Worm (Caenorhabditis elegans) whole organism, midembryonic: ENCODE results near the gene Y47D7A.18.

Experiments
- T22C8.4 ChIP-seq: fragments of 200-800 bp; sonication (Bioruptor generic); IDR thresholded peaks from 2 replicates; pipeline ENCODE4 v1.3.6; 2022; ENCODE audit warnings: missing genetic modification characterization, missing compliant biosample characterization
- cog-1 ChIP-seq: sonication (generic microtip); optimal IDR thresholded peaks from 2 replicates; lab custom pipeline; 2016; ENCODE audit warnings: missing genetic modification characterization, missing compliant biosample characterization
- flt-1 ChIP-seq: fragments of 200-800 bp; sonication (Bioruptor generic); IDR thresholded peaks from 2 replicates; pipeline ENCODE4 v1.3.6; 2022; ENCODE audit warnings: missing genetic modification characterization, missing compliant biosample characterization
- klf-2 ChIP-seq: fragments of 200-800 bp; sonication (Bioruptor generic); conservative IDR thresholded peaks from 2 replicates; pipeline ENCODE4 v1.3.6; 2022; ENCODE audit warnings: missing genetic modification reagents, missing genetic modification characterization, missing compliant biosample characterization
- med-1 ChIP-seq: sonication (generic microtip); optimal IDR thresholded peaks from 2 replicates; lab custom pipeline; 2017; ENCODE audit warnings: missing genetic modification characterization, mild to moderate bottlenecking, missing compliant biosample characterization, antibody characterized with exemption, missing genetic modification reagents; ENCODE audit not compliant: insufficient read depth
- ref-1 ChIP-seq: fragments of 200-800 bp; sonication (Bioruptor generic); conservative IDR thresholded peaks from 2 replicates; pipeline ENCODE4 v1.3.6; 2022; ENCODE audit warnings: missing genetic modification reagents, missing genetic modification characterization, missing compliant biosample characterization
- tab-1 ChIP-seq: fragments of 200-800 bp; sonication (Bioruptor generic); IDR thresholded peaks from 2 replicates; pipeline ENCODE4 v1.3.6; 2022; ENCODE audit warnings: missing genetic modification characterization, missing compliant biosample characterization
- ztf-23 ChIP-seq: fragments of 200-800 bp; sonication (Bioruptor generic); IDR thresholded peaks from 2 replicates; pipeline ENCODE4 v1.3.6; 2022; ENCODE audit warnings: missing genetic modification reagents, missing genetic modification characterization, missing compliant biosample characterization
- ztf-29 ChIP-seq: fragments of 200-800 bp; sonication (Bioruptor generic); IDR thresholded peaks from 2 replicates; pipeline ENCODE4 v1.3.6; 2022; ENCODE audit warnings: missing genetic modification reagents, missing genetic modification characterization, missing compliant biosample characterization

Gene Y47D7A.18

DNA sequence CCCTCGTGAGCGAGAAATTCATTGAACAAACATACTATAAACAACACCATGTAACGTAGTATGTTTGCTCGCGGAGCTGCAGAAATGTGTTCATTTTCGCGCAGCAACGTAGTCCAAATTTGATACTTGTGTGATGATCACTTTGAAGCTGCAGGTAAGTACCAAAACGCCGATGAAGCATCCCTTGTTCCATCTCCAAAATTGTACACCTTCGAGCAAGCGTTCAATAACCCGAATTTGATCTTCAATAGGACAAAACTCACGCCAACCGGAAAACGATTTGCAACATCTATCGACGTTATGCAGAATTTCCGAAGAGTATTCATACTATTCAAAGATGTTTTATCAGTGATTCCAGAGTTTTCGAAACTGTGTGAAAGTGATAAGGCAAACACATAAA lies 6.0 kb downstream of the Y47D7A.18 start, which contains the start of gene Y47D7A.3:
Gene Y47D7A.3 (plus strand): TSS at position 301 of the 400 bp plus-strand sequence.
- no peak for TF ChIP-seq cog-1 (tag; lab: Kevin White, UChicago)
- no peak for TF ChIP-seq flt-1 (GFP tag; lab: Robert Waterston, UW)
- no peak for TF ChIP-seq ref-1
- no peak for TF ChIP-seq med-1
- TF ChIP-seq T22C8.4 (GFP tag; lab: Robert Waterston, UW): no peak
- no peak for TF ChIP-seq ztf-29
- TF ChIP-seq ztf-23 (GFP tag; lab: Robert Waterston, UW): no peak
- TF ChIP-seq tab-1: no peak
- no peak for TF ChIP-seq klf-2 (GFP tag; lab: Robert Waterston, UW)

DNA sequence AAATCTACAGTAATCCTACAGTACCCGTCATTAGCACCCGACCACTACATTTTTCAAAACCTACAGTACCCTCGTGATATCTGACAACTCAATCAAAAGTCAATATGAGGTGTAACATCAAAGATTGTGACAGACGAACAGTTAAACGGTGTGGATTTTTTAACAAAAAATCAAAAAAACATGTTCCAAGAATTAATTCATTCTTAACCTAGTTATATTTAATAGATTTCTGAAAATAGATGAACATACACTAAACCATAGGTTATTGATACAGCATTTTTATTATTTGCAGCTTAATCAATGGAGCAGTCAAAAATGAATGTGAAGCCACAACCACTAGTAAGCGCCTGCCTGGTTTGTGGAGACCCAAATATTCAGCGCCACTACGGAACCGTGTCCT lies 9.1 kb downstream of the Y47D7A.18 start, which contains the start of gene nhr-118:
Gene nhr-118 (plus strand): TSS at position 301 of the 400 bp plus-strand sequence.
- TF ChIP-seq ref-1 (no peak), klf-2 (GFP tag; lab: Robert Waterston, UW) (no peak), flt-1 (GFP tag; lab: Robert Waterston, UW) (no peak), ztf-29 (no peak), ztf-23 (GFP tag; lab: Robert Waterston, UW) (no peak), T22C8.4 (GFP tag; lab: Robert Waterston, UW) (no peak), tab-1 (no peak), cog-1 (tag; lab: Kevin White, UChicago) (no peak), med-1 (no peak)

DNA sequence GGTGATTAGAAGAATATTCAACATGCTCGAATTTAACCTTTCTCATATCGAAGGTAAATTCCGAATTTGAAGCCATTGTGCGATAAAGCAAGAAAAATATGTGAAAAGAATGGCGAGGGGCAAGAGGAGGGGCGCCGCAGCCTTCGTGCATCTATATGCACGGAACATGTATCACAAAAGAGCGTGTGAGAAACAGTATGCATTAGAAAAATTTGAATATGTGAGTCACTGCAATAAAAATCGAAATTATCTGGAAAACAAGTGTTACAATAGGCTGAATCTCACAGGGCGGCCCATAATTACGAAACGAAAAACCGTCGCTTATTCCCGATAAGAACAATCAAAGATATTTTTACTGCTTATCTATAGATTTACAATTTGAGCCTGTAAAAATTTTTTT lies 14.7 kb downstream of the Y47D7A.18 start, which contains the start of gene F13A2.5:
Gene F13A2.5 (minus strand): TSS at position 101 of the 400 bp plus-strand sequence.
- no peak for TF ChIP-seq flt-1 (GFP tag; lab: Robert Waterston, UW)
- no peak for TF ChIP-seq ztf-29
- no peak for TF ChIP-seq T22C8.4 (GFP tag; lab: Robert Waterston, UW)
- no peak for TF ChIP-seq ref-1

DNA sequence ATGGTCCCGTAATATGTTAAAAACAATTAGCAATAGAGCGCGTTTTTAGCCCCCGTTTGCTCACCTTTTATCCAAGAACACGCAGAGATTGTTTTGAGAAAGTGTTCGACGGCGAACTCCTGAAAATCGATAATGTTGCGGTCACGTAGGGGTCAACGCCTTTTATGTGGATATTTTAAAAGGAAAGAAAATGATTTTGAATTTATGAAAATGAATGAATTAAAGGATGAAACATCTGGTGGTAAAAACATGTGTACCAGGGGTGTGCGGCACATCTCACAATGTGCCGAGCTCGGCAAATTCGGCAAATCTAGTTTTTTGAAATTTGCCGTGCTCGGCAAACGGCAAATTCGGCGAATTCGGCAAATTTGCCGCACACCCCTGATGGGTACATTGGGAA lies 16.5 kb downstream of the Y47D7A.18 start, which contains the start of gene F13A2.4:
Gene F13A2.4 (minus strand): TSS at position 101 of the 400 bp plus-strand sequence.
- TF ChIP-seq med-1 (no peak), cog-1 (tag; lab: Kevin White, UChicago) (no peak), ref-1 (no peak)

DNA sequence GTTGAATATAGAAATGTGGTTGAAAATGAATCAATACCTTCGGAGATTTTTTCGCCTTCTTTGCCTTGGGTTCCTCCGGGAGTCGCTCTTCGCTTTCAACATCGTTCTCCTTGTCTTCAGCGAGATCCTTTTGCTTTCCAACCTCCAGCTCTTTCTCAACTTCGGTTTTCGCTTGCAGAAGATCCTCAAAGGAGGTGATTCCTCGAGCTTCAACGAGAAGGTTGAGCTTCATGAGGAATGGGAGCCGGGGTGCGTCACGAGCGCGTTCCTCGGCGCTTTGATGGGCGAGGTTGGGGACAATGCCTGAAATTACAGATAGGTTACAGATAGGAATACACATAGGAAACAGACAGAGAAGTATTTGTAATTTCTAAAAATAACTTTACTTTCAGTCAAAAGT lies 17.7 kb downstream of the Y47D7A.18 start:
- no peak for TF ChIP-seq flt-1 (GFP tag; lab: Robert Waterston, UW)
- TF ChIP-seq ref-1: no peak
- TF ChIP-seq T22C8.4 (GFP tag; lab: Robert Waterston, UW): no peak
- TF ChIP-seq ztf-29: no peak
- TF ChIP-seq med-1: no peak
- TF ChIP-seq ztf-23 (GFP tag; lab: Robert Waterston, UW): no peak
- no peak for TF ChIP-seq cog-1 (tag; lab: Kevin White, UChicago)
- TF ChIP-seq klf-2 (GFP tag; lab: Robert Waterston, UW): no peak
- no peak for TF ChIP-seq tab-1

DNA sequence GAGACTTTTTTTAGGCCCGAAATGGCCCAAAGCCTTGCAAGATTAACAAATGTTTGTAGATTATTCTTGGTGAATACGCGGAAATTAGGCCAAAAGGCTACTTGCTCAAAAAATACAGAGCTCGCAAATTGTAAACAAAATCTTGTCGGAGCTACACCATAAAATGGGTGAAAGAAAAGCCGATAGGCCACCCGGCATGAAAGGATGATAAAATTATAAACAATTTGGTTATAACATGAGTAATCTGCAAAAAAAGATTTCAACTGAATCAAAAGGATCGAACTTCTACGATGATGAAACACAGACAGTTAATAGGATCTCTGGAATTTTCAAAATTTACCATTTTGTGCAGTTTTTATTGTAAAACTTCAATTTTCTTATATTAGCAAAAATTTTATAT lies 18.5 kb downstream of the Y47D7A.18 start:
- TF ChIP-seq cog-1 (tag; lab: Kevin White, UChicago) (no peak), ztf-29 (no peak), T22C8.4 (GFP tag; lab: Robert Waterston, UW) (no peak), tab-1 (no peak), ztf-23 (GFP tag; lab: Robert Waterston, UW) (no peak), flt-1 (GFP tag; lab: Robert Waterston, UW) (no peak), ref-1 (no peak), med-1 (no peak), klf-2 (GFP tag; lab: Robert Waterston, UW) (no peak)

DNA sequence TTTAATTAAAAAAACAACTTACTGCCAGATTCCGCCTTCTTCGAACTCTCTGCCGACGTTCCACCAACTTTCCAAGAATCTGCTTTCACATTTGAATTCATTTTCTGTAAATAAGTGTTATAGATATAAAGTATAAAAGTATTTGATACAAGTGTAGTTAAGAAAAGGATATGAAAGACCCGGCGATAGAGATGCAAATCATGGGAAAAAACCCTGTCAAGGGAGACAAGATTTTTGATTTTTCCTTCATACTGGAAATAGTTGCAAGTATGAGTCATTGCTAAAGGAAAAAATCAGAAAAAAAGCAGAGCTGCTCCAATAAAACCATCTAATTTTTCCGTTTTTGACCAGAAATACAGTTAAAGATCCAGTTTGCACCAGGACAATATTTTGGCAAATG lies 20.4 kb downstream of the Y47D7A.18 start, which contains the start of gene F13A2.3:
Gene F13A2.3 (minus strand): TSS at position 101 of the 400 bp plus-strand sequence.
- no peak for TF ChIP-seq flt-1 (GFP tag; lab: Robert Waterston, UW)
- no peak for TF ChIP-seq T22C8.4 (GFP tag; lab: Robert Waterston, UW)
- no peak for TF ChIP-seq ztf-23 (GFP tag; lab: Robert Waterston, UW)
- no peak for TF ChIP-seq cog-1 (tag; lab: Kevin White, UChicago)
- no peak for TF ChIP-seq ref-1
- TF ChIP-seq ztf-29: no peak
- no peak for TF ChIP-seq med-1
- no peak for TF ChIP-seq tab-1

DNA sequence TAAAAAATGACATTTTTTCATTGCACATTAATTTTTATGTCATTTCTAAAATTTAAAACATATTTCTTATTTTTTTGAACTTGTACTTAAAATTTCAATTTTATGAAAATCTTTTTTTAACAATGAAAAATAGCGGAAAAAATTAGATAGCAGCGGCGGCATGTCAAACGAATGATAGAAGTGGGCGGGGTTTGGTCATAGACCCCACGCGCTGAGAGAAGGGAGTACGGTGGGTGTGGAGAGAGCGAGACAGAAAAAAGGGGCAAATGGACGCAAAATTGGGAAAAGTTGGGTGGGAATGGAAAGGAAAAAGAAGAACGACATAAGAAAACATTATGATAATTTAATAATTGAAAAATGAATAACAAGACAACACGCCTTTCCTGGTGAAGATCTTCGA lies 28.7 kb downstream of the Y47D7A.18 start:
- TF ChIP-seq ztf-29: no peak
- TF ChIP-seq flt-1 (GFP tag; lab: Robert Waterston, UW): no peak
- TF ChIP-seq ref-1: no peak
- no peak for TF ChIP-seq med-1
- TF ChIP-seq T22C8.4 (GFP tag; lab: Robert Waterston, UW): no peak
- no peak for TF ChIP-seq cog-1 (tag; lab: Kevin White, UChicago)
- TF ChIP-seq ztf-23 (GFP tag; lab: Robert Waterston, UW): no peak
- no peak for TF ChIP-seq klf-2 (GFP tag; lab: Robert Waterston, UW)
- no peak for TF ChIP-seq tab-1

DNA sequence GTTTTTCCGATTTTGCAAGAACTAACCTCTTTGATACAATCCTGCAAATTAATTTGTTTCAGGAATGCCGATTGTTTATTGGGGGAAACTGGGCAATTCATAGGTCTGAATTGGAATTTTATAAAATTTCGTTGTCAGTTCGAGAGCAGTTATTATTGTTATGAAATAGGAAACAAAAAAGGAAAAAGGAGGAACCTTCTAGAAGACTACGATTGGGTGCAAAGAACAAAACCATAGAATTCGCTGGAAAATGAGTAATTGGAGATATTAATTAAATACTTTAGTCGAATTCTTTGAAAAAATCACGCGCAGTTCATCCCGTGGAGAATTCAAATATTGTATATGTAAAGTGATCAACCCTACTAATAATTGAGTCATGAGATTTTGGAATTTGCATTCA lies 29.2 kb downstream of the Y47D7A.18 start, which contains the start of gene F13A2.9:
Gene F13A2.9 (minus strand): TSS at position 101 of the 400 bp plus-strand sequence.
- TF ChIP-seq ztf-29: no peak
- TF ChIP-seq tab-1: no peak
- no peak for TF ChIP-seq ref-1
- no peak for TF ChIP-seq flt-1 (GFP tag; lab: Robert Waterston, UW)
- TF ChIP-seq ztf-23 (GFP tag; lab: Robert Waterston, UW): no peak
- no peak for TF ChIP-seq T22C8.4 (GFP tag; lab: Robert Waterston, UW)
- no peak for TF ChIP-seq klf-2 (GFP tag; lab: Robert Waterston, UW)
- TF ChIP-seq med-1: no peak
- TF ChIP-seq cog-1 (tag; lab: Kevin White, UChicago): no peak

DNA sequence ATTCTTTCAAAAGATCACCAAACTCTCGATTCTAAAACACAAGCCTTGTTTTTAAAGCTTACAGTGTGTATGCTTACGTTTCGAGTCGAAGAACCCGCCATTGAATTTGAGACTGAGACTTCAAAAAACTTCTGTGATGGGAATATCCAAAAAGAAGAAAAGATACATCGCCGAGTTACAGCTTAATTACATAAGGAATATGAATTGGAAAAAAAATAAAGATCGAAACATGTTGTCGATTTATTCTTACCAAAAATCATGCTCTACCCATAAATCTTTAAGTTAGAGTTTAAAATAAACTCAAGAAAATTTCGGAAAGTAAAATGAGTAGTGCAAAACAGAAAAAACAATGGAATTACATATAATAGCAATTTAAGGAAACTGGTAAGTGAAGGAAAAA lies 30.4 kb downstream of the Y47D7A.18 start, which contains the start of gene F13A2.10:
Gene F13A2.10 (minus strand): TSS at position 101 of the 400 bp plus-strand sequence.
- TF ChIP-seq ztf-23 (GFP tag; lab: Robert Waterston, UW) (no peak), med-1 (no peak), flt-1 (GFP tag; lab: Robert Waterston, UW) (no peak), ztf-29 (no peak), T22C8.4 (GFP tag; lab: Robert Waterston, UW) (no peak), cog-1 (tag; lab: Kevin White, UChicago) (no peak), ref-1 (no peak), tab-1 (no peak), klf-2 (GFP tag; lab: Robert Waterston, UW) (no peak)
